Fruit fly (Drosophila melanogaster) whole organism, embryonic: ENCODE measurements around the gene CG46303.

Experiments used
- Abd-B ChIP-seq: fragments of 200-800 bp; sonication (Bioruptor generic); optimal IDR thresholded peaks from 2 replicates; lab custom pipeline; 2018; ENCODE audit warnings: missing biosample characterization, mild to moderate bottlenecking, missing genetic modification characterization, moderate library complexity
- Awh ChIP-seq: fragments of 200-800 bp; sonication (Bioruptor generic); IDR thresholded peaks from 2 replicates; pipeline ENCODE4, ENCODE4 v1.3.6; 2022; ENCODE audit warnings: missing biosample characterization, missing genetic modification characterization
- CG10209 ChIP-seq: fragments of 200-800 bp; sonication (Bioruptor generic); optimal IDR thresholded peaks from 3 replicates; lab custom pipeline; 2017; ENCODE audit warnings: missing biosample characterization, mild to moderate bottlenecking, missing genetic modification characterization, missing genetic modification reagents
- CG10543 ChIP-seq: fragments of 200-800 bp; sonication (Bioruptor generic); optimal IDR thresholded peaks from 3 replicates; lab custom pipeline; 2017; ENCODE audit warnings: missing biosample characterization, mild to moderate bottlenecking, missing genetic modification characterization, moderate library complexity
- CG10565 ChIP-seq: fragments of 200-800 bp; sonication (Bioruptor generic); optimal IDR thresholded peaks from 3 replicates; lab custom pipeline; 2016; ENCODE audit warnings: missing biosample characterization, mild to moderate bottlenecking, missing genetic modification characterization
- CG12104 ChIP-seq: fragments of 200-800 bp; sonication (Bioruptor generic); optimal IDR thresholded peaks from 3 replicates; lab custom pipeline; 2016; ENCODE audit warnings: missing biosample characterization, missing genetic modification characterization
- CG14441 ChIP-seq: fragments of 200-800 bp; sonication (Bioruptor generic); IDR thresholded peaks from 2 replicates; pipeline ENCODE4 v1.3.6; 2022; ENCODE audit warnings: missing biosample characterization, missing genetic modification characterization
- CG15479 ChIP-seq: fragments of 200-800 bp; sonication (Bioruptor generic); optimal IDR thresholded peaks from 3 replicates; lab custom pipeline; 2019; ENCODE audit warnings: missing biosample characterization, mild to moderate bottlenecking, missing genetic modification characterization, moderate library complexity
- CG1603 ChIP-seq: fragments of 200-800 bp; sonication (Bioruptor generic); optimal IDR thresholded peaks from 2 replicates; lab custom pipeline; 2019; ENCODE audit warnings: missing biosample characterization, mild to moderate bottlenecking, missing genetic modification characterization, moderate library complexity
- CG17568 ChIP-seq: fragments of 200-800 bp; sonication (Bioruptor generic); optimal IDR thresholded peaks from 2 replicates; lab custom pipeline; 2018; ENCODE audit warnings: missing biosample characterization, mild to moderate bottlenecking, missing genetic modification characterization, moderate library complexity
- CG2199 ChIP-seq: fragments of 200-800 bp; sonication (Bioruptor generic); IDR thresholded peaks from 3 replicates; pipeline ENCODE4 v1.3.6; 2022; ENCODE audit warnings: missing biosample characterization, missing genetic modification characterization
- CG30431 ChIP-seq: fragments of 200-800 bp; sonication (Bioruptor generic); optimal IDR thresholded peaks from 2 replicates; lab custom pipeline; 2017; ENCODE audit warnings: missing biosample characterization, missing genetic modification characterization
- CG34376 ChIP-seq: fragments of 200-800 bp; sonication (Bioruptor generic); optimal IDR thresholded peaks from 2 replicates; lab custom pipeline; 2018; ENCODE audit warnings: missing biosample characterization, mild to moderate bottlenecking, missing genetic modification characterization
- CG5953 ChIP-seq: fragments of 200-800 bp; sonication (Bioruptor generic); IDR thresholded peaks from 2 replicates; pipeline ENCODE4 v1.3.6; 2022; ENCODE audit warnings: missing biosample characterization, missing genetic modification characterization
- CG6254 ChIP-seq: fragments of 200-800 bp; sonication (Bioruptor generic); optimal IDR thresholded peaks from 3 replicates; lab custom pipeline; 2017; ENCODE audit warnings: mild to moderate bottlenecking, missing biosample characterization, missing genetic modification reagents, missing genetic modification characterization
- CG7556 ChIP-seq: fragments of 200-800 bp; sonication (Bioruptor generic); optimal IDR thresholded peaks from 2 replicates; lab custom pipeline; 2017; ENCODE audit warnings: missing biosample characterization, mild to moderate bottlenecking, missing genetic modification characterization
- CG8478 ChIP-seq: fragments of >200 bp; optimal IDR thresholded peaks from 2 replicates; lab custom pipeline; 2018
- CG9727 ChIP-seq: fragments of 200-800 bp; sonication (Bioruptor generic); optimal IDR thresholded peaks from 3 replicates; lab custom pipeline; 2017; ENCODE audit warnings: missing biosample characterization, mild to moderate bottlenecking, missing genetic modification characterization
- Dip3 ChIP-seq: fragments of 200-800 bp; sonication (Bioruptor generic); optimal IDR thresholded peaks from 3 replicates; lab custom pipeline; 2016; ENCODE audit warnings: missing biosample characterization, missing genetic modification characterization
- Doc3 ChIP-seq: fragments of 200-800 bp; sonication (Bioruptor generic); IDR thresholded peaks from 3 replicates; pipeline ENCODE4 v1.3.6; 2022; ENCODE audit warnings: missing biosample characterization, missing genetic modification characterization; ENCODE audit not compliant: partially characterized antibody
- Eip74EF ChIP-seq, 2 experiments: fragments of 200-800 bp in 1 of 2; fragments of >200 bp in 1 of 2; sonication (Bioruptor generic) in 1 of 2; optimal IDR thresholded peaks; 2 replicates each; lab custom pipeline; 2017 to 2019; ENCODE audit warnings: missing biosample characterization in 2 of 2, missing genetic modification characterization in 2 of 2, mild to moderate bottlenecking in 1 of 2, moderate library complexity in 1 of 2
- Ets97D ChIP-seq: fragments of 200-800 bp; sonication (Bioruptor generic); optimal IDR thresholded peaks from 3 replicates; lab custom pipeline; 2016; ENCODE audit warnings: missing biosample characterization, missing genetic modification characterization
- Fer2 ChIP-seq: fragments of 200-800 bp; sonication (Bioruptor generic); optimal IDR thresholded peaks from 2 replicates; lab custom pipeline; 2018; ENCODE audit warnings: missing biosample characterization, mild to moderate bottlenecking, missing genetic modification characterization, moderate library complexity
- Hey ChIP-seq: fragments of 200-800 bp; sonication (Bioruptor generic); optimal IDR thresholded peaks from 3 replicates; lab custom pipeline; 2018; ENCODE audit warnings: missing biosample characterization, mild to moderate bottlenecking, missing genetic modification characterization
- HmgZ ChIP-seq: fragments of 200-800 bp; sonication (Bioruptor generic); optimal IDR thresholded peaks from 2 replicates; lab custom pipeline; 2018; ENCODE audit warnings: missing biosample characterization, mild to moderate bottlenecking, missing genetic modification characterization
- Hmr ChIP-seq: fragments of 200-800 bp; sonication (Bioruptor generic); optimal IDR thresholded peaks from 3 replicates; lab custom pipeline; 2017; ENCODE audit warnings: mild to moderate bottlenecking, missing biosample characterization, missing genetic modification reagents, missing genetic modification characterization
- Kr ChIP-seq: fragments of 200-800 bp; sonication (Bioruptor generic); optimal IDR thresholded peaks from 2 replicates; lab custom pipeline; 2017; ENCODE audit warnings: missing biosample characterization, mild to moderate bottlenecking, missing genetic modification characterization
- Lhr ChIP-seq: fragments of 200-800 bp; sonication (Bioruptor generic); optimal IDR thresholded peaks from 3 replicates; lab custom pipeline; 2017; ENCODE audit warnings: mild to moderate bottlenecking, missing biosample characterization, missing genetic modification reagents, missing genetic modification characterization
- Med ChIP-seq: fragments of 200-800 bp; sonication (Bioruptor generic); peaks from one replicate; lab custom pipeline; 2016; ENCODE audit warnings: missing biosample characterization, missing genetic modification characterization, mild to moderate bottlenecking, inconsistent platforms, moderate library complexity
- Pdp1 ChIP-seq, 2 experiments: fragments of 200-800 bp; sonication (Bioruptor generic); optimal IDR thresholded peaks; 3 replicates each; lab custom pipeline; 2016; ENCODE audit warnings: missing biosample characterization in 2 of 2, missing genetic modification characterization in 2 of 2, mild to moderate bottlenecking in 1 of 2, moderate library complexity in 1 of 2
- Scr ChIP-seq: fragments of 200-800 bp; sonication (Bioruptor generic); IDR thresholded peaks from 2 replicates; pipeline ENCODE4 v1.3.6; 2022; ENCODE audit warnings: missing biosample characterization, missing genetic modification characterization; ENCODE audit not compliant: partially characterized antibody
- Vsx1 ChIP-seq: fragments of 200-800 bp; sonication (Bioruptor generic); optimal IDR thresholded peaks from 2 replicates; lab custom pipeline; 2017; ENCODE audit warnings: missing biosample characterization, mild to moderate bottlenecking, missing genetic modification characterization, missing genetic modification reagents
- al ChIP-seq: fragments of 200-800 bp; sonication (Bioruptor generic); IDR thresholded peaks from 2 replicates; pipeline ENCODE4 v1.3.6; 2022; ENCODE audit warnings: missing biosample characterization, missing genetic modification characterization
- corto ChIP-seq: fragments of 200-800 bp; sonication (Bioruptor generic); optimal IDR thresholded peaks from 2 replicates; lab custom pipeline; 2016; ENCODE audit warnings: missing biosample characterization, mild to moderate bottlenecking, missing genetic modification characterization, moderate library complexity
- cwo ChIP-seq: fragments of 200-800 bp; sonication (Bioruptor generic); optimal IDR thresholded peaks from 3 replicates; lab custom pipeline; 2017; ENCODE audit warnings: missing biosample characterization, missing genetic modification characterization, mild to moderate bottlenecking, moderate library complexity, missing genetic modification reagents
- dmrt99B ChIP-seq: fragments of 200-800 bp; sonication (Bioruptor generic); optimal IDR thresholded peaks from 2 replicates; lab custom pipeline; 2018; ENCODE audit warnings: missing biosample characterization, mild to moderate bottlenecking, missing genetic modification characterization, moderate library complexity
- dysf ChIP-seq: fragments of 200-800 bp; sonication (Bioruptor generic); IDR thresholded peaks from 3 replicates; pipeline ENCODE4 v1.3.6; 2022; ENCODE audit warnings: missing biosample characterization, missing genetic modification characterization
- exex ChIP-seq: fragments of 200-800 bp; sonication (Bioruptor generic); optimal IDR thresholded peaks from 4 replicates; lab custom pipeline; 2018; ENCODE audit warnings: missing biosample characterization, mild to moderate bottlenecking, missing genetic modification characterization, moderate library complexity
- ftz-f1 ChIP-seq: fragments of 200-800 bp; sonication (Bioruptor generic); optimal IDR thresholded peaks from 2 replicates; lab custom pipeline; 2016; ENCODE audit warnings: missing biosample characterization, missing genetic modification characterization
- fu2 ChIP-seq: fragments of 200-800 bp; sonication (Bioruptor generic); optimal IDR thresholded peaks from 2 replicates; lab custom pipeline; 2016; ENCODE audit warnings: missing biosample characterization, missing genetic modification characterization
- grn ChIP-seq: fragments of 200-800 bp; sonication (Bioruptor generic); optimal IDR thresholded peaks from 3 replicates; lab custom pipeline; 2017; ENCODE audit warnings: missing biosample characterization, missing genetic modification characterization
- gt ChIP-seq: fragments of 200-800 bp; sonication (Bioruptor generic); IDR thresholded peaks from 2 replicates; pipeline ENCODE4 v1.3.6; 2022; ENCODE audit warnings: missing biosample characterization, missing genetic modification characterization
- h ChIP-seq: fragments of >200 bp; optimal IDR thresholded peaks from 2 replicates; lab custom pipeline; 2017
- mirr ChIP-seq: fragments of 200-800 bp; sonication (Bioruptor generic); optimal IDR thresholded peaks from 3 replicates; lab custom pipeline; 2018; ENCODE audit warnings: missing biosample characterization, mild to moderate bottlenecking, missing genetic modification characterization
- pb ChIP-seq: fragments of 200-800 bp; sonication (Bioruptor generic); optimal IDR thresholded peaks from 3 replicates; lab custom pipeline; 2016; ENCODE audit warnings: missing biosample characterization, missing genetic modification characterization
- sqz ChIP-seq: fragments of 200-800 bp; sonication (Bioruptor generic); optimal IDR thresholded peaks from 3 replicates; lab custom pipeline; 2018; ENCODE audit warnings: missing biosample characterization, mild to moderate bottlenecking, missing genetic modification characterization
- sug ChIP-seq: fragments of 200-800 bp; optimal IDR thresholded peaks from 2 replicates; lab custom pipeline; 2019; ENCODE audit warnings: missing biosample characterization, mild to moderate bottlenecking, missing genetic modification characterization, moderate library complexity
- tna ChIP-seq: fragments of 200-800 bp; sonication (Bioruptor generic); IDR thresholded peaks from 2 replicates; pipeline ENCODE4 v1.3.6; 2022; ENCODE audit warnings: missing biosample characterization, missing genetic modification characterization; ENCODE audit not compliant: partially characterized antibody
- trem ChIP-seq: fragments of 200-800 bp; optimal IDR thresholded peaks from 3 replicates; lab custom pipeline; 2019; ENCODE audit warnings: missing biosample characterization, mild to moderate bottlenecking, missing genetic modification characterization, moderate library complexity
- unpg ChIP-seq: fragments of 200-800 bp; sonication (Bioruptor generic); optimal IDR thresholded peaks from 3 replicates; lab custom pipeline; 2018; ENCODE audit warnings: missing biosample characterization, mild to moderate bottlenecking, missing genetic modification characterization, moderate library complexity
- wek ChIP-seq: fragments of 200-800 bp; sonication (Bioruptor generic); optimal IDR thresholded peaks from 3 replicates; lab custom pipeline; 2018; ENCODE audit warnings: missing biosample characterization, mild to moderate bottlenecking, missing genetic modification characterization, moderate library complexity

Gene CG46303

DNA sequence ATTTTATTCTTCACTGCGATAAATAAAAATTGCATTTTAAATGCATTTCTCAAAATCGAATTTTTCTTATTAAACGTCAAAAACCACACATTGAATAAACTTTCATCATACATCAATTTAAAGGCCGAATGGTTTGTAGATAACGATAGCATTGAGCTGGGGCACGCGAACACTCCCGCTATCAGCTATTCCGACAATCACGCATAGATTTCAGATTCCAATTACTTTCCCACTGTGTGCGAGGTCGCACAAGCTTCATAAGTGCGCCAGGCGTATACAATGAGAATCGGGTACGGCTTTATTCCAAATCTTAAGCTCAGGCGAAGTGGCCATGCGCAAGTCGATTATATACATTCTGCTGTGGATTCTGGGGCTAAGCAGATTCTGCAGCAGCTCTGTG lies at the start of gene CG46303:
Gene CG46303 (plus strand): TSS at position 223 of the 400 bp plus-strand sequence.
- peak; percentile 77 for TF ChIP-seq ftz-f1 (GFP tag; lab: Kevin White, UChicago)
- TF ChIP-seq CG6254: no peak
- no peak for TF ChIP-seq pb (GFP tag; lab: Kevin White, UChicago)
- TF ChIP-seq wek: no peak
- peak in 1 of 2 experiments; percentile 8 for TF ChIP-seq Pdp1 (GFP tag; optimal IDR thresholded peaks at IDR 0.05; lab: Kevin White, UChicago)
- peak; percentile 76 for TF ChIP-seq sug (tag; lab: Kevin White, UChicago)
- TF ChIP-seq CG34376: peak; percentile 23
- no peak for TF ChIP-seq Doc3 (GFP tag; lab: Robert Waterston, UW)
- peak; percentile 25 for TF ChIP-seq cwo
- TF ChIP-seq mirr (GFP tag; lab: Kevin White, UChicago): peak; percentile 65
- no peak for TF ChIP-seq sqz
- TF ChIP-seq CG2199 (GFP tag; lab: Robert Waterston, UW): peak; percentile 39; the same call in 1 of the 3 replicates
- TF ChIP-seq grn: peak; percentile 59
- peak; percentile 12; the same call in 1 of the 3 replicates for TF ChIP-seq dysf (GFP tag; lab: Robert Waterston, UW)
- TF ChIP-seq CG10209 (GFP tag; lab: Kevin White, UChicago): no peak
- peak; percentile 1 for TF ChIP-seq HmgZ
- TF ChIP-seq exex (tag; lab: Kevin White, UChicago): peak; percentile 81
- peak; percentile 24 for TF ChIP-seq Hey
- no peak for TF ChIP-seq Fer2 (tag; lab: Kevin White, UChicago)
- no peak for TF ChIP-seq Scr (GFP tag; lab: Robert Waterston, UW)
- no peak for TF ChIP-seq Vsx1 (GFP tag; lab: Kevin White, UChicago)
- no peak for TF ChIP-seq Eip74EF (GFP tag; optimal IDR thresholded peaks at IDR 0.05; lab: Kevin White, UChicago)
- no peak for TF ChIP-seq al
- TF ChIP-seq CG10543: peak; percentile 23
- no peak for TF ChIP-seq gt (GFP tag; lab: Robert Waterston, UW)

DNA sequence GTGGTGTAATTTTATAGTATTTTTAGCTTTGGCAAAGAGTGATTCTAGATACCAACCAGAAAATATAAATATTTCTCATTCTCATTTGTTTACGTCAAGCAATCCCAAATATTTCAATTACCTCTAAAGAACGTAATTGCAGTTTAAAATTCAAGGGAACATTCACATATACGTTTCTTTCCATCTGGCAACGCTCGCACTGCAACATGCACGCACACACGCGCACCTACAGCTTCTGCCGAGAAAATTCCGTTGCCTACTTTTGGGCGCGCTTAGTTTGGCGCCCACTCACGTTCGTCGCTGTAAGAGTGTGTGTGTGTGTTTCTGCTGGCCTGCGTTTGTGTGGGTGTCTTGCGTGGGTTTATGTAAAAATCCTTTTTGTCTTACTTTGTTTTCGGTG lies 49.3 kb upstream of the CG46303 start:
- TF ChIP-seq CG9727 (GFP tag; lab: Kevin White, UChicago) (peak; percentile 1), Dip3 (no peak), Scr (GFP tag; lab: Robert Waterston, UW) (no peak), Hmr (GFP tag; lab: Kevin White, UChicago) (no peak), Abd-B (GFP tag; lab: Kevin White, UChicago) (no peak), CG8478 (lab: Kevin White, UChicago) (peak; percentile 47), CG30431 (no peak), CG14441 (GFP tag; lab: Robert Waterston, UW) (no peak), CG17568 (no peak), cwo (no peak), CG10565 (GFP tag; lab: Kevin White, UChicago) (no peak), Kr (GFP tag; lab: Kevin White, UChicago) (no peak), h (lab: Kevin White, UChicago) (no peak), CG15479 (no peak), CG5953 (no peak), unpg (GFP tag; lab: Kevin White, UChicago) (no peak), Ets97D (GFP tag; lab: Kevin White, UChicago) (peak; percentile 8), Med (GFP tag; lab: Kevin White, UChicago) (no peak), trem (tag; lab: Kevin White, UChicago) (peak; percentile 19), fu2 (GFP tag; lab: Kevin White, UChicago) (no peak), CG7556 (GFP tag; lab: Kevin White, UChicago) (peak; percentile 28), corto (no peak), tna (GFP tag; lab: Robert Waterston, UW) (no peak), Awh (GFP tag; lab: Robert Waterston, UW) (no peak), dmrt99B (tag; lab: Kevin White, UChicago) (no peak), CG1603 (tag; lab: Kevin White, UChicago) (peak; percentile 17), CG12104 (GFP tag; lab: Kevin White, UChicago) (no peak), Lhr (GFP tag; lab: Kevin White, UChicago) (peak; percentile 27)
